Fruit fly (Drosophila melanogaster): Measurements from ENCODE around the gene CG9265.

Gene CG9265

dm6 chr2L:21051873-21052736 lies 19.2 kb downstream of the CG9265 start, which contains the start of gene CG42238 (continued):
- TF ChIP-seq CG17361 (GFP tag; IDR thresholded peaks at IDR 0.05) (peak; percentile 54; the same call in 2 of the 3 replicates), nerfin-2 (GFP tag; IDR thresholded peaks at IDR 0.05; ENCODE audit: partially characterized antibody) (peak; percentile 61), onecut (GFP tag; IDR thresholded peaks at IDR 0.05) (0 out of 2 replicates have a peak, but pooled peaks have one; percentile 23), otp (GFP tag; IDR thresholded peaks at IDR 0.05) (peak; percentile 22; the same call in 1 of the 3 replicates), Nf-YA (GFP tag; IDR thresholded peaks at IDR 0.05) (0 out of 2 replicates have a peak, but pooled peaks have one; percentile 10), Neu2 (GFP tag; optimal IDR thresholded peaks at IDR 0.05; ENCODE audit: borderline replicate concordance) (no peak), CG33557 (GFP tag; optimal IDR thresholded peaks at IDR 0.05) (no peak), Adf1 (GFP tag; IDR thresholded peaks at IDR 0.05) (no peak; the same call in 1 of the 2 replicates), Kr (GFP tag; optimal IDR thresholded peaks at IDR 0.05) (peak; percentile 79), Nf-YC (tag; optimal IDR thresholded peaks at IDR 0.05) (no peak), CG4707 (GFP tag; optimal IDR thresholded peaks at IDR 0.05) (no peak), zfh2 (GFP tag; optimal IDR thresholded peaks at IDR 0.05) (peak; percentile 9), CG14710 (tag; optimal IDR thresholded peaks at IDR 0.05) (peak; percentile 57), CG10543 (GFP tag; optimal IDR thresholded peaks at IDR 0.05) (peak; percentile 42), wor (GFP tag; IDR thresholded peaks at IDR 0.05) (no peak), Eip74EF (GFP tag; optimal IDR thresholded peaks at IDR 0.05) (no peak), ro (GFP tag; IDR thresholded peaks at IDR 0.05) (no peak), sisA (GFP tag; IDR thresholded peaks at IDR 0.05) (peak; percentile 6; the same call in 1 of the 2 replicates), phol (tag; optimal IDR thresholded peaks at IDR 0.05) (peak; percentile 33), ttk (GFP tag; IDR thresholded peaks at IDR 0.05) (no peak), Ets65A (GFP tag) (no peak), CG1832 (GFP tag; optimal IDR thresholded peaks at IDR 0.05) (peak; percentile 76), Abd-B (GFP tag; optimal IDR thresholded peaks at IDR 0.05) (peak; percentile 29), Lhr (GFP tag; optimal IDR thresholded peaks at IDR 0.05) (peak; percentile 28), chn (GFP tag; optimal IDR thresholded peaks at IDR 0.05) (no peak), luna (GFP tag; optimal IDR thresholded peaks at IDR 0.05) (no peak), bbx (GFP tag; IDR thresholded peaks at IDR 0.05; ENCODE audit: partially characterized antibody) (peak; percentile 55), CG8290 (GFP tag; optimal IDR thresholded peaks at IDR 0.05) (peak; percentile 30), CG8290 (tag; optimal IDR thresholded peaks at IDR 0.05) (peak; percentile 6 to 74), Opbp (GFP tag; IDR thresholded peaks at IDR 0.05; ENCODE audit: partially characterized antibody) (peak; percentile 57; the same call in 1 of the 3 replicates), bowl (GFP tag; IDR thresholded peaks at IDR 0.05) (no peak), CG30020 (tag; optimal IDR thresholded peaks at IDR 0.05) (peak; percentile 21), lilli (GFP tag; optimal IDR thresholded peaks at IDR 0.05) (no peak), BEAF-32 (GFP tag; optimal IDR thresholded peaks at IDR 0.05) (peak; percentile 36), CG16779 (GFP tag; IDR thresholded peaks at IDR 0.05) (0 out of 2 replicates have a peak, but pooled peaks have one; percentile 38), CG7963 (GFP tag; IDR thresholded peaks at IDR 0.05; ENCODE audit: partially characterized antibody) (no peak), sqz (GFP tag; optimal IDR thresholded peaks at IDR 0.05) (peak; percentile 6), CG10462 (GFP tag; optimal IDR thresholded peaks at IDR 0.05) (no peak), CG9797 (GFP tag; optimal IDR thresholded peaks at IDR 0.05) (peak; percentile 95), Bgb (GFP tag; IDR thresholded peaks at IDR 0.05; ENCODE audit: partially characterized antibody) (peak; percentile 54; the same call in 1 of the 2 replicates), E2f1 (GFP tag; IDR thresholded peaks at IDR 0.05) (peak; percentile 7; the same call in 1 of the 2 replicates), MBD-R2 (GFP tag; IDR thresholded peaks at IDR 0.05) (0 out of 2 replicates have a peak, but pooled peaks have one; percentile 15), CG10321 (GFP tag; IDR thresholded peaks at IDR 0.05) (peak; percentile 92), CG13624 (GFP tag; optimal IDR thresholded peaks at IDR 0.05) (peak; percentile 9), her (GFP tag; optimal IDR thresholded peaks at IDR 0.05) (peak; percentile 41), grau (tag; optimal IDR thresholded peaks at IDR 0.05) (no peak), BtbVII (GFP tag; optimal IDR thresholded peaks at IDR 0.05) (no peak), CG12299 (tag; optimal IDR thresholded peaks at IDR 0.05) (no peak)

Data from whole organism, embryonic.